Worm (Caenorhabditis elegans) whole organism, L3 larva: Measurements from ENCODE around the gene nhr-42.

Experiments used
- ceh-28 ChIP-seq: fragments of 150-350 bp; optimal IDR thresholded peaks from 2 replicates; lab custom pipeline; 2014; ENCODE audit warnings: missing biosample characterization, missing genetic modification reagents, missing genetic modification characterization
- nfya-1 ChIP-seq: sonication (generic microtip); optimal IDR thresholded peaks from 2 replicates; lab custom pipeline; 2017; ENCODE audit warnings: missing genetic modification characterization, mild to moderate bottlenecking, missing compliant biosample characterization, antibody characterized with exemption, moderate library complexity; ENCODE audit not compliant: insufficient read depth
- nhr-23 ChIP-seq: fragments of 150-350 bp; optimal IDR thresholded peaks from 2 replicates; lab custom pipeline; 2014; ENCODE audit warnings: missing biosample characterization, missing genetic modification reagents, missing genetic modification characterization
- pha-4 ChIP-seq: fragments of 150-350 bp; optimal IDR thresholded peaks from 2 replicates; lab custom pipeline; 2014; ENCODE audit warnings: missing biosample characterization, missing genetic modification reagents, missing genetic modification characterization
- pqm-1 ChIP-seq: fragments of 150-350 bp; optimal IDR thresholded peaks from 2 replicates; lab custom pipeline; 2017; ENCODE audit warnings: missing biosample characterization, missing genetic modification characterization, inconsistent platforms
- unc-62 ChIP-seq: fragments of 150-350 bp; sonication (generic microtip); optimal IDR thresholded peaks from 4 replicates; lab custom pipeline; 2014; ENCODE audit warnings: missing biosample characterization, missing genetic modification reagents, missing genetic modification characterization
- ztf-4 ChIP-seq: fragments of 150-350 bp; optimal IDR thresholded peaks from 2 replicates; lab custom pipeline; 2014; ENCODE audit warnings: missing biosample characterization, missing genetic modification characterization

ce11 chrV:6989626-6990138 is 8.9 kb upstream of the nhr-42 start, which contains the start of gene nhr-140:
- TF ChIP-seq nhr-23 (tag; lab: Kevin White, UChicago) (no peak), unc-62 (no peak), ceh-28 (tag; lab: Kevin White, UChicago) (no peak), pha-4 (no peak), pqm-1 (tag; lab: Kevin White, UChicago) (no peak), nfya-1 (no peak), ztf-4 (tag; lab: Kevin White, UChicago) (no peak)
